Fruit fly (Drosophila melanogaster): ENCODE data around the gene Jon25Bii.

The Jon25Bii gene

DNA sequence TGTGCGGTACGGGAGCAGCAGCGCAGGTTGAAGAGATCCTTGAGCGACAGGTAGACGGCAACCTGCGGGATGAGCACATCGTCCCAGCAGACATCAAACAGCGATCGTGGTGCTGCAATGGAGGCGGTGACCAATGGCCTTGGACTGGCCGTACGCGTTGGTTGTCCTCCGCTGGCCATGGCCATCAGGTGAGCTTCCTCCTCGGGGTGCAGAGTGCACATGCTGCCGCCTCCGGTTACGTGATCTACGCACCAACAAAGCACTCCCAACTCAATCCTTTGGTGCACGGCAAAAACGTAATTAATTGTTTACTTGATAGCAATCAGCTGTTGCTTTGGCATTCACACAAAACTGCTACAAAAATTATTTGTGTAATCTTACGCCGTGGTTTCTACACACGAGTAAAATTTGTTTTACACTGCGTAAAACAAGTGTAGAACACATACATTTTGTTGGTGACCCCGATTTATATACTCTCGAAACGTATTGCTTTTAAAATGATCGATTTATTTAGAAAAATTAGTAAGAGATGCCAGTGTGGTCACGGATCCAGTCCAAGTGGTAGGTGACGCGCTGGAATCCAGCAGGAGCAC is 3.4 kb downstream of the Jon25Bii start, which contains the start of gene jet:
Gene jet, minus strand, starts transcription at position 332 of the 593 bp plus-strand sequence.
- TF ChIP-seq Jarid2 (GFP tag; optimal IDR thresholded peaks at IDR 0.05), result no peak
- TF ChIP-seq CG6791 (GFP tag; IDR thresholded peaks at IDR 0.05; ENCODE audit: partially characterized antibody), result peak; percentile 57; the same call in 2 of the 3 replicates
- no peak for TF ChIP-seq sima (GFP tag; optimal IDR thresholded peaks at IDR 0.05)
- peak; percentile 67 for TF ChIP-seq CG16813 (GFP tag; IDR thresholded peaks at IDR 0.05; ENCODE audit: partially characterized antibody)
- TF ChIP-seq CG9437 (GFP tag; optimal IDR thresholded peaks at IDR 0.05), result peak; percentile 19
- no peak for TF ChIP-seq CG13624 (GFP tag; optimal IDR thresholded peaks at IDR 0.05)
- TF ChIP-seq cwo (GFP tag; optimal IDR thresholded peaks at IDR 0.05), result no peak
- TF ChIP-seq Tbp (GFP tag; optimal IDR thresholded peaks at IDR 0.05), result no peak
- peak; percentile 57 for TF ChIP-seq HmgZ (tag; optimal IDR thresholded peaks at IDR 0.05)
- TF ChIP-seq ara (GFP tag; IDR thresholded peaks at IDR 0.05), result no peak
- no peak for TF ChIP-seq hb (GFP tag; IDR thresholded peaks at IDR 0.05; ENCODE audit: partially characterized antibody)
- peak; percentile 24; the same call in 1 of the 3 replicates for TF ChIP-seq CG34422 (GFP tag; IDR thresholded peaks at IDR 0.05)
- TF ChIP-seq grn (GFP tag; optimal IDR thresholded peaks at IDR 0.05), result peak; percentile 78
- TF ChIP-seq sug (tag; optimal IDR thresholded peaks at IDR 0.05), result no peak
- TF ChIP-seq CTCF (GFP tag; optimal IDR thresholded peaks at IDR 0.05), result peak; percentile 57
- no peak for TF ChIP-seq ERR (GFP tag; optimal IDR thresholded peaks at IDR 0.05)
- TF ChIP-seq pho (GFP tag; optimal IDR thresholded peaks at IDR 0.05), result no peak
- TF ChIP-seq CG1647 (GFP tag; optimal IDR thresholded peaks at IDR 0.05), result no peak
- TF ChIP-seq nmo (GFP tag; optimal IDR thresholded peaks at IDR 0.05), result peak; percentile 9
- TF ChIP-seq lola (GFP tag; optimal IDR thresholded peaks at IDR 0.05), result no peak
- peak; percentile 49 for TF ChIP-seq stwl (tag; optimal IDR thresholded peaks at IDR 0.05)
- 0 out of 4 replicates have a peak, but pooled peaks have one; percentile 23 for TF ChIP-seq chinmo (GFP tag; IDR thresholded peaks at IDR 0.05; ENCODE audit: partially characterized antibody)
- TF ChIP-seq CG13287 (GFP tag; IDR thresholded peaks at IDR 0.05; ENCODE audit: partially characterized antibody), result peak; percentile 52; the same call in 1 of the 2 replicates
- peak; percentile 59 for TF ChIP-seq E2f2 (GFP tag; IDR thresholded peaks at IDR 0.05)
- TF ChIP-seq CG13424 (tag; optimal IDR thresholded peaks at IDR 0.05), result no peak
- TF ChIP-seq gfzf (GFP tag; optimal IDR thresholded peaks at IDR 0.05), result peak; percentile 43
- TF ChIP-seq oc (tag; optimal IDR thresholded peaks at IDR 0.05), result no peak
- TF ChIP-seq MESR4 (GFP tag; optimal IDR thresholded peaks at IDR 0.05), result peak; percentile 65
- peak; percentile 27; the same call in 1 of the 3 replicates for TF ChIP-seq CG14860 (GFP tag; IDR thresholded peaks at IDR 0.05; ENCODE audit: partially characterized antibody)
- no peak for TF ChIP-seq CG8944 (GFP tag; optimal IDR thresholded peaks at IDR 0.05)
- peak; percentile 34 for TF ChIP-seq Dp (GFP tag; optimal IDR thresholded peaks at IDR 0.05)
- TF ChIP-seq YL-1 (GFP tag; optimal IDR thresholded peaks at IDR 0.05), result peak; percentile 2
- peak; percentile 1 for TF ChIP-seq scrt (GFP tag; optimal IDR thresholded peaks at IDR 0.05)
- TF ChIP-seq trh (GFP tag; optimal IDR thresholded peaks at IDR 0.05), result no peak
- TF ChIP-seq vnd (GFP tag; IDR thresholded peaks at IDR 0.05; ENCODE audit: partially characterized antibody), result peak; percentile 43; the same call in 1 of the 3 replicates
- 0 out of 2 replicates have a peak, but pooled peaks have one; percentile 20 for TF ChIP-seq hbn (GFP tag; IDR thresholded peaks at IDR 0.05; ENCODE audit: partially characterized antibody)
- no peak for TF ChIP-seq Spps (tag; optimal IDR thresholded peaks at IDR 0.05)
- no peak for TF ChIP-seq CG13894 (tag; optimal IDR thresholded peaks at IDR 0.05)
- no peak for TF ChIP-seq CG2678 (tag; optimal IDR thresholded peaks at IDR 0.05)
- TF ChIP-seq HHEX (GFP tag; optimal IDR thresholded peaks at IDR 0.05), result no peak
- TF ChIP-seq Ssrp (tag; optimal IDR thresholded peaks at IDR 0.05), result no peak
- TF ChIP-seq Antp (GFP tag; optimal IDR thresholded peaks at IDR 0.05), result no peak
- TF ChIP-seq row (GFP tag; IDR thresholded peaks at IDR 0.05), result peak; percentile 19; the same call in 1 of the 3 replicates
- TF ChIP-seq HLHmδ (GFP tag; optimal IDR thresholded peaks at IDR 0.05), result no peak
- TF ChIP-seq CrebB (tag; optimal IDR thresholded peaks at IDR 0.05), result no peak
- TF ChIP-seq CG17568 (GFP tag; optimal IDR thresholded peaks at IDR 0.05), result no peak
- TF ChIP-seq toy (GFP tag; IDR thresholded peaks at IDR 0.05), result no peak
- TF ChIP-seq CG1529 (GFP tag; optimal IDR thresholded peaks at IDR 0.05), result no peak

All from whole organism, embryonic.